Comparison of ENCODE assay signal across 1 fruit fly cellular context in the genomic region with DNA sequence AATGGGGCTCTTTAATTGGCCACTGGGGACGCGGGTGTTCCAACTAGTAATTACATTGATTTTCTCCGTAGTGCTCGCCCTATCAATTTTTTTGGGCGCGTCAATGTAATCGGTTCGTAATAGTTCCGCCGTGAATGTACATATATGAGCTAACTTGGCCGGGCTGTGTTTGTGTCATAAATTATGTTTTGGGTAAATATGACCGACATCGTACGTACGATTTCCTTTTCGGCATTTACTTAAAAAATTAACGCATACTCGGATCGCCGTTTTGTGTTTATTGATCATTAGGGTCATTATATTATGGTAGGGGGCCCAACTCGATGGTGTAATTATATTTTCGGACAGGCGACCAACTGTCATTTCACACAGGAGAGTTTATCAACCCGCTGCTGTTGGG.
TF ChIP-seq lines count a peak whose summit lies in the region.

No protein-coding gene starts in this region.

TF ChIP-seq in whole organism, embryonic, 481 proteins besides CTCF, POLR2A, EP300 and RAD21 (continued from another document):
- no peak for TF ChIP-seq B-H2 (GFP tag; optimal IDR thresholded peaks at IDR 0.05; lab: Kevin White, UChicago)
- TF ChIP-seq CG2875 (GFP tag; optimal IDR thresholded peaks at IDR 0.05; lab: Kevin White, UChicago): peak; percentile 59
- TF ChIP-seq lab (GFP tag; optimal IDR thresholded peaks at IDR 0.05; lab: Kevin White, UChicago): peak; percentile 85
- TF ChIP-seq CG13894 (tag; optimal IDR thresholded peaks at IDR 0.05; lab: Kevin White, UChicago): no peak
- TF ChIP-seq HmgZ (tag; optimal IDR thresholded peaks at IDR 0.05; lab: Kevin White, UChicago): peak; percentile 74
- TF ChIP-seq CG8281 (tag; optimal IDR thresholded peaks at IDR 0.05; lab: Kevin White, UChicago): peak; percentile 11
- no peak for TF ChIP-seq crol (GFP tag; IDR thresholded peaks at IDR 0.05; lab: Robert Waterston, UW)
- peak; percentile 79 for TF ChIP-seq Asciz (GFP tag; optimal IDR thresholded peaks at IDR 0.05; lab: Kevin White, UChicago)
- no peak for TF ChIP-seq Hr3 (GFP tag; optimal IDR thresholded peaks at IDR 0.05; lab: Kevin White, UChicago)
- TF ChIP-seq C15 (GFP tag; IDR thresholded peaks at IDR 0.05; lab: Robert Waterston, UW): no peak
- peak; percentile 77 for TF ChIP-seq CG5180 (GFP tag; optimal IDR thresholded peaks at IDR 0.05; lab: Kevin White, UChicago)
- TF ChIP-seq danr (GFP tag; IDR thresholded peaks at IDR 0.05; lab: Robert Waterston, UW): no peak
- peak; percentile 50; the same call in 1 of the 2 replicates for TF ChIP-seq rib (GFP tag; IDR thresholded peaks at IDR 0.05; lab: Robert Waterston, UW)
- TF ChIP-seq Ets65A (GFP tag; lab: Kevin White, UChicago): no peak
- TF ChIP-seq Eip74EF (GFP tag; optimal IDR thresholded peaks at IDR 0.05; lab: Kevin White, UChicago): no peak
- TF ChIP-seq tup (GFP tag; optimal IDR thresholded peaks at IDR 0.05; lab: Kevin White, UChicago): peak; percentile 43
- no peak for TF ChIP-seq CG18262 (tag; optimal IDR thresholded peaks at IDR 0.05; lab: Kevin White, UChicago)
- TF ChIP-seq CG11085 (GFP tag; IDR thresholded peaks at IDR 0.05; lab: Robert Waterston, UW): no peak
- no peak for TF ChIP-seq al (GFP tag; IDR thresholded peaks at IDR 0.05; lab: Robert Waterston, UW)
- no peak for TF ChIP-seq CG4820 (GFP tag; optimal IDR thresholded peaks at IDR 0.05; lab: Kevin White, UChicago)
- no peak for TF ChIP-seq BtbVII (GFP tag; optimal IDR thresholded peaks at IDR 0.05; lab: Kevin White, UChicago)
- TF ChIP-seq Mad (GFP tag; optimal IDR thresholded peaks at IDR 0.05; lab: Kevin White, UChicago): no peak
- no peak for TF ChIP-seq Nf-YB (GFP tag; optimal IDR thresholded peaks at IDR 0.05; lab: Kevin White, UChicago)
- TF ChIP-seq gro (GFP tag; optimal IDR thresholded peaks at IDR 0.05; lab: Kevin White, UChicago): no peak
- TF ChIP-seq CG3281 (GFP tag; optimal IDR thresholded peaks at IDR 0.05; lab: Kevin White, UChicago): peak; percentile 66
- TF ChIP-seq Usf (GFP tag; optimal IDR thresholded peaks at IDR 0.05; lab: Kevin White, UChicago): no peak
- no peak for TF ChIP-seq Doc2 (GFP tag; IDR thresholded peaks at IDR 0.05; lab: Robert Waterston, UW)
- TF ChIP-seq CG15011 (GFP tag; optimal IDR thresholded peaks at IDR 0.05; lab: Kevin White, UChicago): no peak
- peak; percentile 40; the same call in 1 of the 2 replicates for TF ChIP-seq CG11247 (GFP tag; IDR thresholded peaks at IDR 0.05; lab: Robert Waterston, UW)
- TF ChIP-seq Dip2 (GFP tag; IDR thresholded peaks at IDR 0.05; lab: Robert Waterston, UW): no peak
- TF ChIP-seq CG16779 (GFP tag; IDR thresholded peaks at IDR 0.05; lab: Robert Waterston, UW): no peak
- no peak for TF ChIP-seq CG11504 (tag; optimal IDR thresholded peaks at IDR 0.05; lab: Kevin White, UChicago)
- TF ChIP-seq CG2202 (tag; optimal IDR thresholded peaks at IDR 0.05; lab: Kevin White, UChicago): peak; percentile 6
- peak; percentile 92 for TF ChIP-seq sens (GFP tag; lab: Kevin White, UChicago)
- TF ChIP-seq bab2 (GFP tag; optimal IDR thresholded peaks at IDR 0.05; lab: Kevin White, UChicago): no peak
- peak; percentile 34 for TF ChIP-seq Jarid2 (GFP tag; optimal IDR thresholded peaks at IDR 0.05; lab: Kevin White, UChicago)
- TF ChIP-seq fu2 (GFP tag; optimal IDR thresholded peaks at IDR 0.05; lab: Kevin White, UChicago): no peak
- no peak for TF ChIP-seq CG32772 (GFP tag; IDR thresholded peaks at IDR 0.05; lab: Robert Waterston, UW)
- no peak for TF ChIP-seq CG31224 (GFP tag; IDR thresholded peaks at IDR 0.05; lab: Robert Waterston, UW)
- no peak for TF ChIP-seq CG12219 (GFP tag; optimal IDR thresholded peaks at IDR 0.05; lab: Kevin White, UChicago)
- TF ChIP-seq ham (GFP tag; IDR thresholded peaks at IDR 0.05; lab: Robert Waterston, UW): no peak
- no peak for TF ChIP-seq CG10565 (GFP tag; optimal IDR thresholded peaks at IDR 0.05; lab: Kevin White, UChicago)
- TF ChIP-seq seq (GFP tag; IDR thresholded peaks at IDR 0.05; lab: Robert Waterston, UW): peak; percentile 67; the same call in 1 of the 2 replicates
- TF ChIP-seq CG30403 (GFP tag; optimal IDR thresholded peaks at IDR 0.05; lab: Kevin White, UChicago): no peak
- no peak for TF ChIP-seq CG33557 (GFP tag; optimal IDR thresholded peaks at IDR 0.05; lab: Kevin White, UChicago)
- no peak for TF ChIP-seq CG1602 (GFP tag; optimal IDR thresholded peaks at IDR 0.05; lab: Kevin White, UChicago)
- no peak for TF ChIP-seq p53 (GFP tag; optimal IDR thresholded peaks at IDR 0.05; lab: Kevin White, UChicago)
- no peak for TF ChIP-seq Hand (GFP tag; optimal IDR thresholded peaks at IDR 0.05; lab: Kevin White, UChicago)
- no peak for TF ChIP-seq CG17186 (GFP tag; optimal IDR thresholded peaks at IDR 0.05; lab: Kevin White, UChicago)
- no peak for TF ChIP-seq yki (optimal IDR thresholded peaks at IDR 0.05; lab: Kevin White, UChicago)
- TF ChIP-seq CG10274 (GFP tag; optimal IDR thresholded peaks at IDR 0.05; lab: Kevin White, UChicago): peak; percentile 35
- no peak for TF ChIP-seq gcm (GFP tag; optimal IDR thresholded peaks at IDR 0.05; lab: Kevin White, UChicago)
- TF ChIP-seq CG1024 (GFP tag; IDR thresholded peaks at IDR 0.05; lab: Robert Waterston, UW): no peak
- TF ChIP-seq CG6689 (GFP tag; IDR thresholded peaks at IDR 0.05; lab: Robert Waterston, UW): 0 out of 2 replicates have a peak, but pooled peaks have one; percentile 6
- no peak for TF ChIP-seq NC2α (GFP tag; optimal IDR thresholded peaks at IDR 0.05; lab: Kevin White, UChicago)
- peak; percentile 73 for TF ChIP-seq CG12299 (tag; optimal IDR thresholded peaks at IDR 0.05; lab: Kevin White, UChicago)
- peak; percentile 81 for TF ChIP-seq wek (GFP tag; optimal IDR thresholded peaks at IDR 0.05; lab: Kevin White, UChicago)
- TF ChIP-seq CG3407 (GFP tag; optimal IDR thresholded peaks at IDR 0.05; lab: Kevin White, UChicago): peak; percentile 67
- no peak for TF ChIP-seq CG6272 (GFP tag; IDR thresholded peaks at IDR 0.05; lab: Robert Waterston, UW)
- no peak for TF ChIP-seq CG2120 (GFP tag; optimal IDR thresholded peaks at IDR 0.05; lab: Kevin White, UChicago)
- TF ChIP-seq dimm (GFP tag; IDR thresholded peaks at IDR 0.05; lab: Robert Waterston, UW): no peak
- no peak for TF ChIP-seq CG33213 (GFP tag; optimal IDR thresholded peaks at IDR 0.05; lab: Kevin White, UChicago)
- TF ChIP-seq Hey (tag; optimal IDR thresholded peaks at IDR 0.05; lab: Kevin White, UChicago): peak; percentile 55
- peak; percentile 37; the same call in 1 of the 2 replicates for TF ChIP-seq Adf1 (GFP tag; IDR thresholded peaks at IDR 0.05; lab: Robert Waterston, UW)
- peak; percentile 64 for TF ChIP-seq CG6683 (GFP tag; optimal IDR thresholded peaks at IDR 0.05; lab: Kevin White, UChicago)
- TF ChIP-seq MTF-1 (GFP tag; optimal IDR thresholded peaks at IDR 0.05; lab: Kevin White, UChicago; ENCODE audit: borderline replicate concordance): peak; percentile 78
